Worm (Caenorhabditis elegans) whole organism, early embryonic: ENCODE data around the gene B0280.9.

Experiments used
- ama-1 ChIP-seq: fragments of 150-350 bp; optimal IDR thresholded peaks from 2 replicates; lab custom pipeline; 2014
- ceh-36 ChIP-seq: sonication (generic microtip); optimal IDR thresholded peaks from 2 replicates; lab custom pipeline; 2016; ENCODE audit warnings: missing genetic modification characterization, inconsistent platforms, missing compliant biosample characterization
- hmg-4 ChIP-seq: fragments of 200-800 bp; sonication (Bioruptor generic); optimal IDR thresholded peaks from 2 replicates; lab custom pipeline; 2018; ENCODE audit warnings: mild to moderate bottlenecking, missing genetic modification characterization, missing compliant biosample characterization
- tbx-37 ChIP-seq: fragments of 200-800 bp; sonication (Bioruptor generic); conservative IDR thresholded peaks from 2 replicates; pipeline ENCODE4 v1.3.6; 2022; ENCODE audit warnings: missing genetic modification reagents, missing genetic modification characterization, missing compliant biosample characterization

- TF ChIP-seq ceh-36 (tag; lab: Kevin White, UChicago): no peak
- TF ChIP-seq ama-1 (lab: Kevin White, UChicago): no peak
- TF ChIP-seq tbx-37 (GFP tag; lab: Robert Waterston, UW): no peak
- no peak for TF ChIP-seq hmg-4
Observed at ce11 chrIII:7150162-7150561, 27.5 kb upstream of the B0280.9 start.
